Worm (Caenorhabditis elegans) whole organism, young adult: ENCODE data around the gene ubh-2.
A peak's percentile ranks its signal among the peaks of the same experiment; 100 is the strongest.

Source experiments
- B0035.1 ChIP-seq: sonication (generic microtip); optimal IDR thresholded peaks from 2 replicates; lab custom pipeline; 2016; ENCODE audit warnings: missing genetic modification characterization, mild to moderate bottlenecking, missing compliant biosample characterization, missing genotype, missing genetic modification reagents
- C06A6.2 ChIP-seq: fragments of 200-800 bp; sonication (Bioruptor generic); conservative IDR thresholded peaks from 2 replicates; pipeline ENCODE4 v1.3.6; 2022; ENCODE audit warnings: missing genetic modification characterization, missing compliant biosample characterization
- F39B2.1 ChIP-seq: fragments of 200-800 bp; sonication (Bioruptor generic); IDR thresholded peaks from 2 replicates; pipeline ENCODE4 v1.3.6; 2022; ENCODE audit warnings: missing genetic modification reagents, missing genetic modification characterization, missing compliant biosample characterization
- F57A8.1 ChIP-seq: fragments of 200-800 bp; sonication (Bioruptor generic); optimal IDR thresholded peaks from 2 replicates; lab custom pipeline; 2018; ENCODE audit warnings: mild to moderate bottlenecking, missing genetic modification characterization, moderate library complexity, missing compliant biosample characterization
- Y53F4B.3 ChIP-seq: fragments of 200-800 bp; sonication (Bioruptor generic); IDR thresholded peaks from 2 replicates; pipeline ENCODE4 v1.3.6; 2022; ENCODE audit warnings: missing genetic modification reagents, missing genetic modification characterization, missing compliant biosample characterization
- Y53G8AR.9 ChIP-seq: fragments of 200-800 bp; sonication (Bioruptor generic); conservative IDR thresholded peaks from 2 replicates; pipeline ENCODE4 v1.3.6; 2022; ENCODE audit warnings: missing genetic modification reagents, missing genetic modification characterization, missing compliant biosample characterization
- Y67H2A.10 ChIP-seq: fragments of 200-800 bp; sonication (Bioruptor generic); conservative IDR thresholded peaks from 2 replicates; pipeline ENCODE4 v1.3.6; 2022; ENCODE audit warnings: missing genetic modification reagents, missing genetic modification characterization, missing compliant biosample characterization
- athp-1 ChIP-seq: sonication (generic microtip); optimal IDR thresholded peaks from 2 replicates; lab custom pipeline; 2017; ENCODE audit warnings: mild to moderate bottlenecking, missing genetic modification characterization, missing compliant biosample characterization
- attf-5 ChIP-seq: fragments of 200-800 bp; sonication (Bioruptor generic); optimal IDR thresholded peaks from 2 replicates; lab custom pipeline; 2018; ENCODE audit warnings: mild to moderate bottlenecking, missing genetic modification characterization, missing compliant biosample characterization
- ceh-100 ChIP-seq: fragments of 200-800 bp; sonication (Bioruptor generic); IDR thresholded peaks from 2 replicates; pipeline ENCODE4 v1.3.6; 2022; ENCODE audit warnings: missing genetic modification reagents, missing genetic modification characterization, missing compliant biosample characterization
- ceh-27 ChIP-seq: fragments of 200-800 bp; sonication (Bioruptor generic); optimal IDR thresholded peaks from 2 replicates; lab custom pipeline; 2018; ENCODE audit warnings: mild to moderate bottlenecking, missing genetic modification characterization, moderate library complexity, missing compliant biosample characterization
- dpff-1 ChIP-seq: sonication (generic microtip); optimal IDR thresholded peaks from 2 replicates; lab custom pipeline; 2017; ENCODE audit warnings: mild to moderate bottlenecking, missing genetic modification characterization, missing compliant biosample characterization
- fkh-3 ChIP-seq: sonication (generic microtip); optimal IDR thresholded peaks from 2 replicates; lab custom pipeline; 2016; ENCODE audit warnings: mild to moderate bottlenecking, missing genetic modification characterization, missing compliant biosample characterization
- hmg-1.2 ChIP-seq: fragments of 200-800 bp; sonication (Bioruptor generic); IDR thresholded peaks from 2 replicates; pipeline ENCODE4 v1.3.6; 2022; ENCODE audit warnings: missing genetic modification reagents, missing genetic modification characterization, missing compliant biosample characterization
- lin-40 ChIP-seq: sonication (generic microtip); optimal IDR thresholded peaks from 2 replicates; lab custom pipeline; 2016; ENCODE audit warnings: missing genetic modification characterization, mild to moderate bottlenecking, missing compliant biosample characterization, missing genotype, missing genetic modification reagents
- madf-3 ChIP-seq: fragments of 200-800 bp; sonication (Bioruptor generic); IDR thresholded peaks from 2 replicates; pipeline ENCODE4 v1.3.6; 2022; ENCODE audit warnings: missing genetic modification reagents, missing genetic modification characterization, missing compliant biosample characterization
- nhr-120 ChIP-seq: fragments of 200-800 bp; sonication (Bioruptor generic); IDR thresholded peaks from 2 replicates; pipeline ENCODE4 v1.3.6; 2022; ENCODE audit warnings: missing genetic modification characterization, missing compliant biosample characterization
- nhr-80 ChIP-seq: sonication (generic microtip); optimal IDR thresholded peaks from 2 replicates; lab custom pipeline; 2016; ENCODE audit warnings: missing genetic modification characterization, missing compliant biosample characterization
- rcor-1 ChIP-seq: fragments of 200-800 bp; sonication (Bioruptor generic); IDR thresholded peaks from 2 replicates; pipeline ENCODE4 v1.3.6; 2022; ENCODE audit warnings: missing genetic modification reagents, missing genetic modification characterization, missing compliant biosample characterization
- tbx-9 ChIP-seq: sonication (generic microtip); optimal IDR thresholded peaks from 2 replicates; lab custom pipeline; 2016; ENCODE audit warnings: borderline replicate concordance, missing genetic modification characterization, inconsistent platforms, missing compliant biosample characterization
- ztf-18 ChIP-seq: sonication (generic microtip); optimal IDR thresholded peaks from 2 replicates; lab custom pipeline; 2016; ENCODE audit warnings: missing genotype, mild to moderate bottlenecking, missing genetic modification characterization, missing compliant biosample characterization

Gene ubh-2

DNA sequence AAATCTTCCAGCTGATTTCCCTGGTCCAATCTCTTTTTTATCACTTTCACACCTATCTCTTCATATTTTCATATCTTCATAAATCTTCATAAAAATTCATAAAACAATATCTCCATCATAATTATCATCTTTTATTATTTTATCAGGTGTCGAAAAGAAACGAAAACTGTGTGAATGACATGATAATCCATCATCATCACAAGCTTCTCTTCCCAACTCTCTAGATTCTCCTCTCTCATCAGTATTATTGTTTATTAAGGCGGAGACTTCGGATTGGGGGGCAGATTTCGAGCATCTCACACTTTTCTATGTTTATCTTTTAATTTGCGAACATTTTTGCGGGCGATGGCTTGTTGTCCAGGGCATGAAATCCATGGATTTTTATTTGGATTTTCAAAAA, 45.4 kb downstream of the ubh-2 start:
- no peak for TF ChIP-seq fkh-3 (tag; lab: Kevin White, UChicago)
- no peak for TF ChIP-seq C06A6.2
- no peak for TF ChIP-seq madf-3
- no peak for TF ChIP-seq B0035.1 (tag; lab: Kevin White, UChicago)
- TF ChIP-seq rcor-1 (GFP tag; lab: Robert Waterston, UW), result no peak
- TF ChIP-seq F57A8.1 (GFP tag; lab: Kevin White, UChicago), result no peak
- no peak for TF ChIP-seq ceh-27 (GFP tag; lab: Kevin White, UChicago)
- no peak for TF ChIP-seq ceh-100 (GFP tag; lab: Robert Waterston, UW)
- TF ChIP-seq nhr-120 (GFP tag; lab: Robert Waterston, UW), result no peak
- no peak for TF ChIP-seq dpff-1 (tag; lab: Kevin White, UChicago)
- no peak for TF ChIP-seq Y53F4B.3 (GFP tag; lab: Robert Waterston, UW)
- no peak for TF ChIP-seq athp-1 (tag; lab: Kevin White, UChicago)
- no peak for TF ChIP-seq F39B2.1
- TF ChIP-seq Y67H2A.10 (GFP tag; lab: Robert Waterston, UW), result no peak

DNA sequence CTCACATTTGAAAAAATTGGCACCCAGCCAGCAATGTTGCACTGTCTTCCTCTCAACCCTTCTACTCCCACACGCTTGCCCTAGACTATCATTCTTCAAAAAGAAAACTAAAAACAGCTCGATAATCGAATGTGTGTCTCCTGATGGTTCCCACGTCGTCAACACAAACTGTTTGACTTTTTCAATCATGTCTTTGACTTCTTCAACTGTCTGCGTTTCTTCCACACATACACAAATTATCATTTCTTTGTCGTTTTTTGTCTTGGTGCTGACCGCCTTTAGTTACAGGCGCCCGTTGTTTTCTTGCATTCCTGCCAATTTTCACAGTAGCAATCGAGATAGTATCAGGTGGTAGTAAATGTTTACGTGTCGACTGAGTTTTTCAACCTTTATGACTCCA, 47.0 kb downstream of the ubh-2 start:
- no peak for TF ChIP-seq Y53G8AR.9 (GFP tag; lab: Robert Waterston, UW)
- TF ChIP-seq nhr-80, result peak; percentile 48
- TF ChIP-seq lin-40 (tag; lab: Kevin White, UChicago), result peak; percentile 7
- peak; percentile 22; the same call in 1 of the 2 replicates for TF ChIP-seq hmg-1.2 (GFP tag; lab: Robert Waterston, UW)
- TF ChIP-seq tbx-9, result no peak
- TF ChIP-seq attf-5 (GFP tag; lab: Kevin White, UChicago), result peak; percentile 30

DNA sequence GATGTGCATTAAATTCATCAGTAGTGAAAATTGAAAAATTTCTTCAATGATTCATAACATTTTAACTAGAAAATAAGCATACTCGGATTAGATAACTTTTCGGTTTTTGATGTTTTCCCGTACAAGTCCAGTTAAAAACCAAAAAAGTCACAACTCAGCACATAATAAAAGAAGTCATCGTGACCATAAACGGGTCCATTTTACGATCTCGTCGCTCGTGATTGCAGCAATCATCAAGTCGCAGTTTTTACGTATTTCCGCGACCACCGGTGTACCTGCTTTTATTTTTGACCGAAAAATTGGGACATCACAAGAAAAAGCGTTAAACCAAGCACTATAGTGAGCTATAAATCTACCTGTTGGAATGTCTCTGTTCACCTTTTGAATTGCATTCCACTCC, 48.4 kb downstream of the ubh-2 start:
- TF ChIP-seq hmg-1.2 (GFP tag; lab: Robert Waterston, UW), result no peak
- TF ChIP-seq ztf-18 (tag; lab: Kevin White, UChicago), result no peak
- no peak for TF ChIP-seq F39B2.1
